Fruit fly (Drosophila melanogaster) whole organism, embryonic: ENCODE data around the gene CG42514.
A peak's percentile ranks its signal among the peaks of the same experiment; 100 is the strongest.

Experiments
- Atf6 ChIP-seq: fragments of 200-800 bp; sonication (Bioruptor generic); IDR thresholded peaks from 2 replicates; pipeline ENCODE4 v1.3.6; 2022; ENCODE audit warnings: missing biosample characterization, missing genetic modification characterization
- CG13287 ChIP-seq: fragments of 200-800 bp; sonication (Bioruptor generic); IDR thresholded peaks from 2 replicates; pipeline ENCODE4 v1.3.6; 2022; ENCODE audit warnings: missing biosample characterization, missing genetic modification characterization; ENCODE audit not compliant: partially characterized antibody
- CG13424 ChIP-seq: fragments of 200-800 bp; sonication (Bioruptor generic); optimal IDR thresholded peaks from 2 replicates; lab custom pipeline; 2019; ENCODE audit warnings: missing biosample characterization, mild to moderate bottlenecking, missing genetic modification characterization, moderate library complexity
- CG14014 ChIP-seq: fragments of 200-800 bp; sonication (Bioruptor generic); IDR thresholded peaks from 2 replicates; pipeline ENCODE4 v1.3.6; 2022; ENCODE audit warnings: missing biosample characterization, missing genetic modification characterization
- CG15269 ChIP-seq: fragments of 200-800 bp; sonication (Bioruptor generic); optimal IDR thresholded peaks from 2 replicates; lab custom pipeline; 2018; ENCODE audit warnings: missing biosample characterization, mild to moderate bottlenecking, missing genetic modification characterization, moderate library complexity
- CG16779 ChIP-seq: fragments of 200-800 bp; sonication (Bioruptor generic); IDR thresholded peaks from 2 replicates; pipeline ENCODE4 v1.3.6; 2022; ENCODE audit warnings: missing biosample characterization, missing genetic modification characterization
- CG18599 ChIP-seq: fragments of 200-800 bp; sonication (Bioruptor generic); optimal IDR thresholded peaks from 3 replicates; lab custom pipeline; 2017; ENCODE audit warnings: missing biosample characterization, missing genetic modification characterization, mild to moderate bottlenecking, moderate library complexity, missing genetic modification reagents
- CG18619 ChIP-seq: fragments of 200-800 bp; sonication (Bioruptor generic); optimal IDR thresholded peaks from 3 replicates; lab custom pipeline; 2017; ENCODE audit warnings: missing biosample characterization, mild to moderate bottlenecking, missing genetic modification characterization
- CG34376 ChIP-seq: fragments of 200-800 bp; sonication (Bioruptor generic); optimal IDR thresholded peaks from 2 replicates; lab custom pipeline; 2018; ENCODE audit warnings: missing biosample characterization, mild to moderate bottlenecking, missing genetic modification characterization
- CG43689 ChIP-seq: fragments of 200-800 bp; sonication (Bioruptor generic); IDR thresholded peaks from 2 replicates; pipeline ENCODE4 v1.3.6; 2022; ENCODE audit warnings: missing biosample characterization, missing genetic modification characterization
- CG6175 ChIP-seq: fragments of 200-800 bp; sonication (Bioruptor generic); IDR thresholded peaks from 3 replicates; pipeline ENCODE4 v1.3.6; 2022; ENCODE audit warnings: missing biosample characterization, missing genetic modification characterization
- CG7556 ChIP-seq: fragments of 200-800 bp; sonication (Bioruptor generic); optimal IDR thresholded peaks from 2 replicates; lab custom pipeline; 2017; ENCODE audit warnings: missing biosample characterization, mild to moderate bottlenecking, missing genetic modification characterization
- CG7786 ChIP-seq: fragments of 200-800 bp; sonication (Bioruptor generic); optimal IDR thresholded peaks from 2 replicates; lab custom pipeline; 2016; ENCODE audit warnings: missing biosample characterization, missing genetic modification characterization
- CG7963 ChIP-seq: fragments of 200-800 bp; sonication (Bioruptor generic); IDR thresholded peaks from 3 replicates; pipeline ENCODE4 v1.3.6; 2022; ENCODE audit warnings: missing biosample characterization, missing genetic modification characterization; ENCODE audit not compliant: partially characterized antibody
- CG8089 ChIP-seq: fragments of 200-800 bp; sonication (Bioruptor generic); optimal IDR thresholded peaks from 3 replicates; lab custom pipeline; 2016; ENCODE audit warnings: missing biosample characterization, missing genetic modification characterization
- CG8765 ChIP-seq: fragments of 200-800 bp; sonication (Bioruptor generic); IDR thresholded peaks from 2 replicates; pipeline ENCODE4 v1.3.6; 2022; ENCODE audit warnings: missing biosample characterization, missing genetic modification characterization
- CG9437 ChIP-seq: fragments of 200-800 bp; sonication (Bioruptor generic); optimal IDR thresholded peaks from 2 replicates; lab custom pipeline; 2018; ENCODE audit warnings: missing biosample characterization, mild to moderate bottlenecking, missing genetic modification characterization
- Camta ChIP-seq: fragments of 200-800 bp; sonication (Bioruptor generic); optimal IDR thresholded peaks from 2 replicates; lab custom pipeline; 2016; ENCODE audit warnings: missing biosample characterization, missing genetic modification characterization
- D ChIP-seq, 2 experiments: fragments of 200-800 bp in 1 of 2; fragments of >200 bp in 1 of 2; sonication (Bioruptor generic) in 1 of 2; optimal IDR thresholded peaks; 2 replicates in 1 of 2; 3 replicates in 1 of 2; lab custom pipeline; 2017; ENCODE audit warnings: mild to moderate bottlenecking in 1 of 2, missing biosample characterization in 1 of 2, missing genetic modification characterization in 1 of 2, missing genetic modification reagents in 1 of 2
- D19B ChIP-seq: fragments of 200-800 bp; sonication (Bioruptor generic); optimal IDR thresholded peaks from 2 replicates; lab custom pipeline; 2017; ENCODE audit warnings: missing biosample characterization, mild to moderate bottlenecking, missing genetic modification characterization
- Drgx ChIP-seq: fragments of 200-800 bp; sonication (Bioruptor generic); IDR thresholded peaks from 2 replicates; pipeline ENCODE4 v1.3.6; 2022; ENCODE audit warnings: missing biosample characterization, missing genetic modification characterization
- HLH54F ChIP-seq: fragments of 200-800 bp; sonication (Bioruptor generic); optimal IDR thresholded peaks from 3 replicates; lab custom pipeline; 2016; ENCODE audit warnings: missing biosample characterization, missing genetic modification characterization
- Lim3 ChIP-seq: fragments of 200-800 bp; sonication (Bioruptor generic); IDR thresholded peaks from 2 replicates; pipeline ENCODE4 v1.3.6; 2022; ENCODE audit warnings: missing biosample characterization, missing genetic modification characterization
- Meics ChIP-seq: fragments of 200-800 bp; sonication (Bioruptor generic); optimal IDR thresholded peaks from 2 replicates; lab custom pipeline; 2017; ENCODE audit warnings: missing biosample characterization, mild to moderate bottlenecking, missing genetic modification characterization
- Mrtf ChIP-seq: fragments of 200-800 bp; sonication (Bioruptor generic); IDR thresholded peaks from 3 replicates; pipeline ENCODE4 v1.3.6; 2022; ENCODE audit warnings: missing biosample characterization, missing genetic modification characterization
- NC2α ChIP-seq: fragments of 200-800 bp; sonication (Bioruptor generic); optimal IDR thresholded peaks from 2 replicates; lab custom pipeline; 2016; ENCODE audit warnings: missing biosample characterization, missing genetic modification characterization
- Nf-YB ChIP-seq: fragments of 200-800 bp; sonication (Bioruptor generic); optimal IDR thresholded peaks from 3 replicates; lab custom pipeline; 2019; ENCODE audit warnings: missing biosample characterization, mild to moderate bottlenecking, missing genetic modification characterization, moderate library complexity
- Side ChIP-seq: fragments of 200-800 bp; sonication (Bioruptor generic); optimal IDR thresholded peaks from 2 replicates; lab custom pipeline; 2016; ENCODE audit warnings: missing biosample characterization, missing genetic modification characterization
- bsh ChIP-seq, 2 experiments: fragments of 200-800 bp; sonication (Bioruptor generic); optimal IDR thresholded peaks; 2 replicates each; lab custom pipeline; 2017 to 2018; ENCODE audit warnings: mild to moderate bottlenecking in 2 of 2, missing biosample characterization in 2 of 2, missing genetic modification characterization in 2 of 2, moderate library complexity in 1 of 2
- corto ChIP-seq: fragments of 200-800 bp; sonication (Bioruptor generic); optimal IDR thresholded peaks from 2 replicates; lab custom pipeline; 2016; ENCODE audit warnings: missing biosample characterization, mild to moderate bottlenecking, missing genetic modification characterization, moderate library complexity
- dmrt99B ChIP-seq: fragments of 200-800 bp; sonication (Bioruptor generic); optimal IDR thresholded peaks from 2 replicates; lab custom pipeline; 2018; ENCODE audit warnings: missing biosample characterization, mild to moderate bottlenecking, missing genetic modification characterization, moderate library complexity
- fd102C ChIP-seq: fragments of 200-800 bp; sonication (Bioruptor generic); optimal IDR thresholded peaks from 2 replicates; lab custom pipeline; 2018; ENCODE audit warnings: missing biosample characterization, mild to moderate bottlenecking, missing genetic modification characterization, moderate library complexity
- fru ChIP-seq: fragments of >200 bp; optimal IDR thresholded peaks from 2 replicates; lab custom pipeline; 2017
- gt ChIP-seq: fragments of 200-800 bp; sonication (Bioruptor generic); IDR thresholded peaks from 2 replicates; pipeline ENCODE4 v1.3.6; 2022; ENCODE audit warnings: missing biosample characterization, missing genetic modification characterization
- insv ChIP-seq, 2 experiments: fragments of 200-800 bp; sonication (Bioruptor generic); optimal IDR thresholded peaks; 3 replicates each; lab custom pipeline; 2016 to 2018; ENCODE audit warnings: missing biosample characterization in 2 of 2, missing genetic modification characterization in 2 of 2
- lmd ChIP-seq: fragments of 200-800 bp; sonication (Bioruptor generic); IDR thresholded peaks from 2 replicates; pipeline ENCODE4 v1.3.6; 2022; ENCODE audit warnings: missing biosample characterization, missing genetic modification characterization
- phol ChIP-seq: fragments of 200-800 bp; sonication (Bioruptor generic); optimal IDR thresholded peaks from 3 replicates; lab custom pipeline; 2018; ENCODE audit warnings: missing biosample characterization, mild to moderate bottlenecking, missing genetic modification characterization, moderate library complexity
- pzg ChIP-seq: fragments of 200-800 bp; sonication (Bioruptor generic); optimal IDR thresholded peaks from 3 replicates; lab custom pipeline; 2018; ENCODE audit warnings: missing biosample characterization, mild to moderate bottlenecking, missing genetic modification characterization, moderate library complexity
- sc ChIP-seq, 3 experiments: fragments of >200 bp in 2 of 3; fragments of 200-800 bp in 1 of 3; sonication (Bioruptor generic) in 1 of 3; optimal IDR thresholded peaks; 2 replicates in 2 of 3; 3 replicates in 1 of 3; lab custom pipeline; 2017; ENCODE audit warnings: mild to moderate bottlenecking in 1 of 3, missing biosample characterization in 1 of 3, missing genetic modification characterization in 1 of 3, missing genetic modification reagents in 1 of 3
- sd ChIP-seq: fragments of 200-800 bp; sonication (Bioruptor generic); optimal IDR thresholded peaks from 3 replicates; lab custom pipeline; 2018; ENCODE audit warnings: missing biosample characterization, mild to moderate bottlenecking, missing genetic modification characterization, moderate library complexity
- sens ChIP-seq: fragments of 200-800 bp; sonication (Bioruptor generic); peaks from one replicate; lab custom pipeline; 2016; ENCODE audit warnings: missing biosample characterization, missing genetic modification characterization
- sisA ChIP-seq: fragments of 200-800 bp; sonication (Bioruptor generic); IDR thresholded peaks from 2 replicates; pipeline ENCODE4 v1.3.6; 2022; ENCODE audit warnings: missing biosample characterization, missing genetic modification characterization
- slbo ChIP-seq: fragments of 200-800 bp; sonication (Bioruptor generic); IDR thresholded peaks from 2 replicates; pipeline ENCODE4 v1.3.6; 2022; ENCODE audit warnings: missing biosample characterization, missing genetic modification characterization
- sob ChIP-seq: fragments of 200-800 bp; sonication (Bioruptor generic); IDR thresholded peaks from 2 replicates; pipeline ENCODE4 v1.3.6; 2022; ENCODE audit warnings: missing biosample characterization, missing genetic modification characterization
- tgo ChIP-seq: fragments of 200-800 bp; sonication (Bioruptor generic); IDR thresholded peaks from 3 replicates; pipeline ENCODE4 v1.3.6; 2022; ENCODE audit warnings: missing biosample characterization, missing genetic modification characterization
- tx ChIP-seq: fragments of 200-800 bp; sonication (Bioruptor generic); optimal IDR thresholded peaks from 2 replicates; lab custom pipeline; 2016; ENCODE audit warnings: missing biosample characterization, missing genetic modification characterization
- unpg ChIP-seq: fragments of 200-800 bp; sonication (Bioruptor generic); optimal IDR thresholded peaks from 3 replicates; lab custom pipeline; 2018; ENCODE audit warnings: missing biosample characterization, mild to moderate bottlenecking, missing genetic modification characterization, moderate library complexity
- wek ChIP-seq: fragments of 200-800 bp; sonication (Bioruptor generic); optimal IDR thresholded peaks from 3 replicates; lab custom pipeline; 2018; ENCODE audit warnings: missing biosample characterization, mild to moderate bottlenecking, missing genetic modification characterization, moderate library complexity

The CG42514 gene

dm6 chr3L:16483524-16484370 is 12.3 kb downstream of the CG42514 start, which contains the start of gene aos (continued):
- no peak for TF ChIP-seq NC2α (GFP tag; lab: Kevin White, UChicago)
- TF ChIP-seq sc (optimal IDR thresholded peaks at IDR 0.05; lab: Kevin White, UChicago) = no peak
- peak; percentile 94 for TF ChIP-seq sc (GFP tag; optimal IDR thresholded peaks at IDR 0.05; lab: Kevin White, UChicago)
- TF ChIP-seq sd (tag; lab: Kevin White, UChicago) = peak; percentile 77
- peak; percentile 92 for TF ChIP-seq CG18619 (GFP tag; lab: Kevin White, UChicago)
- TF ChIP-seq wek (GFP tag; lab: Kevin White, UChicago) = no peak
- peak; percentile 91 for TF ChIP-seq Meics
- TF ChIP-seq sens (GFP tag; lab: Kevin White, UChicago) = peak; percentile 53
- peak; percentile 88 for TF ChIP-seq CG15269 (tag; lab: Kevin White, UChicago)
- TF ChIP-seq tgo = peak; percentile 89
- peak; percentile 54 for TF ChIP-seq sob (GFP tag; lab: Robert Waterston, UW)
- TF ChIP-seq CG13424 (tag; lab: Kevin White, UChicago) = peak; percentile 95
- peak; percentile 82 for TF ChIP-seq Nf-YB (GFP tag; lab: Kevin White, UChicago)
- no peak for TF ChIP-seq CG8089 (GFP tag; lab: Kevin White, UChicago)
- TF ChIP-seq Drgx (GFP tag; lab: Robert Waterston, UW) = peak; percentile 81
- no peak for TF ChIP-seq CG13287 (GFP tag; lab: Robert Waterston, UW)
- TF ChIP-seq CG7963 (GFP tag; lab: Robert Waterston, UW) = no peak
- peak; percentile 18; the same call in 1 of the 2 replicates for TF ChIP-seq CG43689
- peak; percentile 71 for TF ChIP-seq lmd (GFP tag; lab: Robert Waterston, UW)
- no peak for TF ChIP-seq CG16779 (GFP tag; lab: Robert Waterston, UW)
- peak; percentile 63; the same call in 1 of the 2 replicates for TF ChIP-seq CG8765 (GFP tag; lab: Robert Waterston, UW)
- TF ChIP-seq fd102C (GFP tag; lab: Kevin White, UChicago) = peak; percentile 59
- peak; percentile 82 for TF ChIP-seq slbo (GFP tag; lab: Robert Waterston, UW)
- TF ChIP-seq CG9437 (GFP tag; lab: Kevin White, UChicago) = peak; percentile 94
- peak; percentile 99 for TF ChIP-seq CG7556 (GFP tag; lab: Kevin White, UChicago)
- peak; percentile 85 to 89 for TF ChIP-seq bsh (GFP tag; optimal IDR thresholded peaks at IDR 0.05; lab: Kevin White, UChicago)
- TF ChIP-seq sisA = peak; percentile 78
- no peak for TF ChIP-seq pzg (GFP tag; lab: Kevin White, UChicago)
- peak; percentile 74 for TF ChIP-seq CG14014 (GFP tag; lab: Robert Waterston, UW)
- peak; percentile 24 for TF ChIP-seq tx (GFP tag; lab: Kevin White, UChicago)
- peak; percentile 94 for TF ChIP-seq phol (tag; lab: Kevin White, UChicago)
- TF ChIP-seq HLH54F (GFP tag; lab: Kevin White, UChicago) = peak; percentile 43
- TF ChIP-seq CG18599 (GFP tag; lab: Kevin White, UChicago) = peak; percentile 87
- peak; percentile 51 for TF ChIP-seq D19B (GFP tag; lab: Kevin White, UChicago)
- no peak for TF ChIP-seq fru
- TF ChIP-seq gt (GFP tag; lab: Robert Waterston, UW) = peak; percentile 56; the same call in 1 of the 2 replicates
- no peak for TF ChIP-seq CG34376 (GFP tag; lab: Kevin White, UChicago)
- peak; percentile 79 for TF ChIP-seq Atf6 (GFP tag; lab: Robert Waterston, UW)
- peak; percentile 62 for TF ChIP-seq Mrtf (GFP tag; lab: Robert Waterston, UW)
- TF ChIP-seq Side (GFP tag; lab: Kevin White, UChicago) = peak; percentile 47
- TF ChIP-seq insv (GFP tag; optimal IDR thresholded peaks at IDR 0.05; lab: Kevin White, UChicago) = peak in 1 of 2 experiments; percentile 61
- no peak for TF ChIP-seq corto (GFP tag; lab: Kevin White, UChicago)
- TF ChIP-seq Lim3 = no peak
- peak; percentile 86 for TF ChIP-seq unpg (GFP tag; lab: Kevin White, UChicago)
- TF ChIP-seq CG6175 = peak; percentile 50; the same call in 1 of the 3 replicates
- TF ChIP-seq D (optimal IDR thresholded peaks at IDR 0.05; lab: Kevin White, UChicago) = no peak
- TF ChIP-seq D (GFP tag; optimal IDR thresholded peaks at IDR 0.05; lab: Kevin White, UChicago) = peak; percentile 96
- peak; percentile 5 for TF ChIP-seq Camta (GFP tag; lab: Kevin White, UChicago)
- TF ChIP-seq dmrt99B (tag; lab: Kevin White, UChicago) = peak; percentile 93
- peak; percentile 40 for TF ChIP-seq CG7786
